Fruit fly (Drosophila melanogaster): Measurements from ENCODE around the gene CG9215.
A peak's percentile ranks its signal among the peaks of the same experiment; 100 is the strongest.

Gene CG9215

DNA sequence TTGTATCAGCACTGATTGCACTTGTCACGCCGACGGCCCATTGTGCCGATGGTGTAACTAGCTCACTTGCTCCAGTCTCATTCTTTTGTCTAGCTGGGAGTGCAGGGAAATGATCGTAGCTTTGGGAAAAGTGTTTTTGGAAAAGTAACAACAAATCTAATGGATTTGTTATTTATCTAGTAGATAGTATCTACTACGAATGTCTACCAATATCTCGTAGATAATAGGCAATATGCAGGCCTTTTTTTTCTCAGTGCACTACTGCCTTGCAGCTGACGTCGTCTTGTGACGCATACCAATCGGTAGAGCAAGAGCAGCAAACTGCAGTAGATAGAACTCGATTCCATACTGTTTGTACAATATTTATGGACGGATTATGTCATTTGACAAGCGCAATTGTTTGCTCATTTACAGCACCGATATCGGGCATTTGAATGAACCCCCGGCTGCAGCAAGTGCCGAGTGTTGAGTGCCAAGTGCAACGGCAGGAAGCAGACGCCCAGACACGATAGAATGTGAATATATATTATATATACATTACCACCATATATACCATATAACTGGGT, 39.1 kb downstream of the CG9215 start (continued):
- TF ChIP-seq CG6276 (GFP tag; optimal IDR thresholded peaks at IDR 0.05) (peak; percentile 46), CG6808 (GFP tag; optimal IDR thresholded peaks at IDR 0.05) (peak; percentile 11), CG34406 (GFP tag; optimal IDR thresholded peaks at IDR 0.05) (peak; percentile 37), CG1621 (tag; optimal IDR thresholded peaks at IDR 0.05) (no peak), spab (GFP tag; optimal IDR thresholded peaks at IDR 0.05) (peak; percentile 15), Smox (GFP tag; optimal IDR thresholded peaks at IDR 0.05) (no peak), Hr4 (GFP tag; optimal IDR thresholded peaks at IDR 0.05) (peak; percentile 23), dsx (GFP tag; optimal IDR thresholded peaks at IDR 0.05; ENCODE audit: poor library complexity, severe bottlenecking) (no peak), Ets96B (tag; optimal IDR thresholded peaks at IDR 0.05) (peak; percentile 2), Eip93F (GFP tag; optimal IDR thresholded peaks at IDR 0.05) (no peak), CG7368 (GFP tag; optimal IDR thresholded peaks at IDR 0.05) (peak; percentile 6), topi (GFP tag; optimal IDR thresholded peaks at IDR 0.05) (peak; percentile 19), svp (GFP tag) (peak; percentile 59), pdm3 (GFP tag; optimal IDR thresholded peaks at IDR 0.05) (peak; percentile 65), Hr38 (GFP tag; optimal IDR thresholded peaks at IDR 0.05) (no peak), CG11294 (GFP tag; IDR thresholded peaks at IDR 0.05) (peak; percentile 60), Ets21C (GFP tag; optimal IDR thresholded peaks at IDR 0.05) (no peak), Eip78C (GFP tag) (peak; percentile 87), esn (GFP tag; optimal IDR thresholded peaks at IDR 0.05) (peak; percentile 2), CG10669 (GFP tag; optimal IDR thresholded peaks at IDR 0.05) (peak; percentile 40), CG16779 (tag; optimal IDR thresholded peaks at IDR 0.05) (no peak), CG11902 (GFP tag; optimal IDR thresholded peaks at IDR 0.05) (no peak), eg (GFP tag; IDR thresholded peaks at IDR 0.05) (peak; percentile 79)

dm6 chrX:15539856-15540488, 42.7 kb downstream of the CG9215 start:
- TF ChIP-seq Sox14 (GFP tag; optimal IDR thresholded peaks at IDR 0.05) (no peak), CG1621 (tag; optimal IDR thresholded peaks at IDR 0.05) (no peak), dsx (GFP tag; optimal IDR thresholded peaks at IDR 0.05; ENCODE audit: poor library complexity, severe bottlenecking) (no peak), pdm3 (GFP tag; optimal IDR thresholded peaks at IDR 0.05) (peak; percentile 25), CG3919 (GFP tag; optimal IDR thresholded peaks at IDR 0.05) (peak; percentile 18), CG8319 (GFP tag; optimal IDR thresholded peaks at IDR 0.05) (no peak), CG11294 (GFP tag; IDR thresholded peaks at IDR 0.05) (no peak), CG34406 (GFP tag; optimal IDR thresholded peaks at IDR 0.05) (no peak), CG6163 (GFP tag; IDR thresholded peaks at IDR 0.05) (0 out of 3 replicates have a peak, but pooled peaks have one; percentile 10), Eip78C (GFP tag) (peak; percentile 76), svp (GFP tag) (peak; percentile 61), topi (GFP tag; optimal IDR thresholded peaks at IDR 0.05) (peak; percentile 6), CG3032 (tag; optimal IDR thresholded peaks at IDR 0.05) (peak; percentile 14), Ets21C (GFP tag; optimal IDR thresholded peaks at IDR 0.05) (no peak), CG4318 (GFP tag; optimal IDR thresholded peaks at IDR 0.05) (no peak), CG9139 (GFP tag; optimal IDR thresholded peaks at IDR 0.05) (no peak), OdsH (GFP tag; optimal IDR thresholded peaks at IDR 0.05) (peak; percentile 1), CG10669 (GFP tag; optimal IDR thresholded peaks at IDR 0.05) (no peak), CG8632 (GFP tag; optimal IDR thresholded peaks at IDR 0.05) (peak; percentile 13), CG16779 (tag; optimal IDR thresholded peaks at IDR 0.05) (no peak), achi (GFP tag; optimal IDR thresholded peaks at IDR 0.05) (peak; percentile 7), cyc (GFP tag; optimal IDR thresholded peaks at IDR 0.05) (no peak), CG7368 (GFP tag; optimal IDR thresholded peaks at IDR 0.05) (no peak), Blimp-1 (GFP tag; optimal IDR thresholded peaks at IDR 0.05) (no peak), Eip75B (GFP tag; optimal IDR thresholded peaks at IDR 0.05) (peak; percentile 18), acj6 (GFP tag; optimal IDR thresholded peaks at IDR 0.05) (no peak), dac (GFP tag; optimal IDR thresholded peaks at IDR 0.05) (no peak), Smox (GFP tag; optimal IDR thresholded peaks at IDR 0.05) (peak; percentile 25), eg (GFP tag; IDR thresholded peaks at IDR 0.05) (0 out of 3 replicates have a peak, but pooled peaks have one; percentile 15), spab (GFP tag; optimal IDR thresholded peaks at IDR 0.05) (no peak), fd59A (GFP tag; optimal IDR thresholded peaks at IDR 0.05) (no peak), CG10631 (GFP tag; optimal IDR thresholded peaks at IDR 0.05) (no peak), CG6276 (GFP tag; optimal IDR thresholded peaks at IDR 0.05) (no peak), Ets96B (tag; optimal IDR thresholded peaks at IDR 0.05) (no peak), esn (GFP tag; optimal IDR thresholded peaks at IDR 0.05) (peak; percentile 20), CG11762 (GFP tag; optimal IDR thresholded peaks at IDR 0.05; ENCODE audit: insufficient read depth) (no peak), Eip93F (GFP tag; optimal IDR thresholded peaks at IDR 0.05) (no peak), net (GFP tag; optimal IDR thresholded peaks at IDR 0.05) (no peak), fd85E (GFP tag; optimal IDR thresholded peaks at IDR 0.05) (no peak), Sox102F (GFP tag; optimal IDR thresholded peaks at IDR 0.05) (no peak), lz (GFP tag; optimal IDR thresholded peaks at IDR 0.05) (no peak)

Data from whole organism, prepupa.